Fruit fly (Drosophila melanogaster) whole organism, pupa: ENCODE data around the gene Papst2.

Experiments
- CG10348 ChIP-seq: fragments of 200-800 bp; sonication (Bioruptor generic); IDR thresholded peaks from 2 replicates; pipeline ENCODE4 v1.3.6; 2022; ENCODE audit warnings: missing biosample characterization, missing genetic modification characterization
- CG12605 ChIP-seq: fragments of 200-800 bp; sonication (Bioruptor generic); IDR thresholded peaks from 2 replicates; pipeline ENCODE4 v1.3.6; 2022; ENCODE audit warnings: missing biosample characterization, missing genetic modification characterization
- CG13204 ChIP-seq: fragments of 200-800 bp; sonication (Bioruptor generic); optimal IDR thresholded peaks from 2 replicates; lab custom pipeline; 2018; ENCODE audit warnings: missing biosample characterization, mild to moderate bottlenecking, missing genetic modification characterization, moderate library complexity
- CG14655 ChIP-seq: fragments of 200-800 bp; sonication (Bioruptor generic); optimal IDR thresholded peaks from 3 replicates; lab custom pipeline; 2017; ENCODE audit warnings: mild to moderate bottlenecking, missing biosample characterization, missing genetic modification reagents, missing genetic modification characterization
- CG15710 ChIP-seq: fragments of 200-800 bp; sonication (Bioruptor generic); optimal IDR thresholded peaks from 2 replicates; lab custom pipeline; 2018; ENCODE audit warnings: missing biosample characterization, mild to moderate bottlenecking, missing genetic modification characterization, moderate library complexity
- CG17806 ChIP-seq: fragments of 200-800 bp; sonication (Bioruptor generic); optimal IDR thresholded peaks from 2 replicates; lab custom pipeline; 2018; ENCODE audit warnings: missing biosample characterization, mild to moderate bottlenecking, missing genetic modification characterization, moderate library complexity
- CG32121 ChIP-seq: fragments of 200-800 bp; sonication (Bioruptor generic); IDR thresholded peaks from 2 replicates; pipeline ENCODE4 v1.3.6; 2022; ENCODE audit warnings: missing biosample characterization, missing genetic modification characterization
- CG34367 ChIP-seq: fragments of 200-800 bp; sonication (Bioruptor generic); optimal IDR thresholded peaks from 2 replicates; lab custom pipeline; 2018; ENCODE audit warnings: missing biosample characterization, mild to moderate bottlenecking, missing genetic modification characterization
- CG4496 ChIP-seq: fragments of 200-800 bp; sonication (Bioruptor generic); IDR thresholded peaks from 3 replicates; pipeline ENCODE4 v1.3.6; 2022; ENCODE audit warnings: missing biosample characterization, missing genetic modification characterization
- CG8159 ChIP-seq: fragments of 200-800 bp; sonication (Bioruptor generic); optimal IDR thresholded peaks from 3 replicates; lab custom pipeline; 2018; ENCODE audit warnings: missing biosample characterization, mild to moderate bottlenecking, missing genetic modification characterization, moderate library complexity
- CG8301 ChIP-seq: fragments of 200-800 bp; sonication (Bioruptor generic); optimal IDR thresholded peaks from 2 replicates; lab custom pipeline; 2018; ENCODE audit warnings: missing biosample characterization, mild to moderate bottlenecking, missing genetic modification characterization
- CG9948 ChIP-seq: fragments of 200-800 bp; sonication (Bioruptor generic); optimal IDR thresholded peaks from 2 replicates; lab custom pipeline; 2018; ENCODE audit warnings: missing biosample characterization, mild to moderate bottlenecking, missing genetic modification characterization, moderate library complexity
- D1 ChIP-seq: fragments of 200-800 bp; sonication (Bioruptor generic); optimal IDR thresholded peaks from 2 replicates; lab custom pipeline; 2018; ENCODE audit warnings: missing biosample characterization, mild to moderate bottlenecking, missing genetic modification characterization, moderate library complexity
- EcR ChIP-seq: fragments of 200-800 bp; sonication (Bioruptor generic); optimal IDR thresholded peaks from 3 replicates; lab custom pipeline; 2019; ENCODE audit warnings: missing biosample characterization, missing genetic modification characterization, mild to moderate bottlenecking, moderate library complexity, missing genetic modification reagents
- Ets98B ChIP-seq: fragments of 200-800 bp; sonication (Bioruptor generic); IDR thresholded peaks from 2 replicates; pipeline ENCODE4 v1.3.6; 2022; ENCODE audit warnings: missing biosample characterization, missing genetic modification characterization
- Pif1A ChIP-seq: fragments of 200-800 bp; sonication (Bioruptor generic); optimal IDR thresholded peaks from 3 replicates; lab custom pipeline; 2016; ENCODE audit warnings: missing biosample characterization, missing genetic modification characterization
- Pif1B ChIP-seq: fragments of 200-800 bp; sonication (Bioruptor generic); optimal IDR thresholded peaks from 3 replicates; lab custom pipeline; 2016; ENCODE audit warnings: missing biosample characterization, missing genetic modification characterization
- Snoo ChIP-seq: fragments of 200-800 bp; sonication (Bioruptor generic); optimal IDR thresholded peaks from 3 replicates; lab custom pipeline; 2017; ENCODE audit warnings: missing biosample characterization, mild to moderate bottlenecking, missing genetic modification characterization, inconsistent platforms
- fd96Ca ChIP-seq: fragments of 200-800 bp; sonication (Bioruptor generic); IDR thresholded peaks from 3 replicates; pipeline ENCODE4 v1.3.6; 2022; ENCODE audit warnings: missing biosample characterization, missing genetic modification characterization
- gl ChIP-seq: fragments of 200-800 bp; sonication (Bioruptor generic); optimal IDR thresholded peaks from 2 replicates; lab custom pipeline; 2018; ENCODE audit warnings: missing biosample characterization, mild to moderate bottlenecking, missing genetic modification characterization
- rn ChIP-seq: fragments of 200-800 bp; sonication (Bioruptor generic); IDR thresholded peaks from 2 replicates; pipeline ENCODE4 v1.3.6; 2022; ENCODE audit warnings: missing biosample characterization, missing genetic modification characterization

Gene Papst2

DNA sequence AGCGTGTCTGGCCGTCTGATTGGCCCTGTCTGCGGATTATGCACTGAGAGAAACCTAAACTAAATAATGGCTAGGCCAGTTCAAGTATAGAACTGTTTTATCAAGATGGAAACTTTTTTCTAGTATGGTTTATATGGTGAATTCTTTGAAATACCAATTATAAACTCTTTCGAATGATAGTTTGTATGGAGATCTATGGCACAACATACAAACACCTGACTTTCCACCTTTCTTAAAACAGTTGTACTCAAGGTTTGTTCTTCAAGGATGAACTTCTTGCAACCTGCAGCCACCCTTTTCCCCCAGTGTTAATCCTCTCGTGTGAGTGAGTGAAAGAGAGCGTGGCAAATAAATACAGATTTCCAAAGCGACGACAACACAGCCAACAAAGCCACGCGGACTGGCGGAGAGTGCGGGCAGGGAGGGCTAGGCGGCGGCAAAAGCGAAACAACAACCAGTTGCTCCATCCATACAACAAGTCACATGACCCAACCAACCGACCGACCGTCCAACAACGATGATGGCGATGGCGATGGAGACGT lies 38.3 kb upstream of the Papst2 start:
- peak; percentile 92 for TF ChIP-seq CG17806
- TF ChIP-seq gl (tag; lab: Kevin White, UChicago), result peak; percentile 70
- TF ChIP-seq CG15710 (tag; lab: Kevin White, UChicago), result peak; percentile 96
- TF ChIP-seq EcR (GFP tag; lab: Kevin White, UChicago), result peak; percentile 76
- peak; percentile 85 for TF ChIP-seq CG9948
- peak; percentile 90 for TF ChIP-seq CG13204 (GFP tag; lab: Kevin White, UChicago)
- peak; percentile 85 for TF ChIP-seq fd96Ca (GFP tag; lab: Robert Waterston, UW)
- peak; percentile 84 for TF ChIP-seq Pif1A (GFP tag; lab: Kevin White, UChicago)
- TF ChIP-seq D1 (tag; lab: Kevin White, UChicago), result peak; percentile 71
- peak; percentile 71 for TF ChIP-seq Ets98B
- TF ChIP-seq Pif1B, result peak; percentile 84
- peak; percentile 97 for TF ChIP-seq CG8159 (tag; lab: Kevin White, UChicago)
- peak; percentile 85 for TF ChIP-seq CG32121
- TF ChIP-seq CG8301, result peak; percentile 85
- peak; percentile 89 for TF ChIP-seq CG14655 (GFP tag; lab: Kevin White, UChicago)
- peak; percentile 84 for TF ChIP-seq Snoo (tag; lab: Kevin White, UChicago)
- 0 out of 2 replicates have a peak, but pooled peaks have one; percentile 38 for TF ChIP-seq CG12605
- TF ChIP-seq CG10348, result peak; percentile 75
- peak; percentile 88 for TF ChIP-seq CG4496
- peak; percentile 93 for TF ChIP-seq CG34367
- peak; percentile 76 for TF ChIP-seq rn (GFP tag; lab: Robert Waterston, UW)
- TF ChIP-seq, all 21 proteins: peak for 21

DNA sequence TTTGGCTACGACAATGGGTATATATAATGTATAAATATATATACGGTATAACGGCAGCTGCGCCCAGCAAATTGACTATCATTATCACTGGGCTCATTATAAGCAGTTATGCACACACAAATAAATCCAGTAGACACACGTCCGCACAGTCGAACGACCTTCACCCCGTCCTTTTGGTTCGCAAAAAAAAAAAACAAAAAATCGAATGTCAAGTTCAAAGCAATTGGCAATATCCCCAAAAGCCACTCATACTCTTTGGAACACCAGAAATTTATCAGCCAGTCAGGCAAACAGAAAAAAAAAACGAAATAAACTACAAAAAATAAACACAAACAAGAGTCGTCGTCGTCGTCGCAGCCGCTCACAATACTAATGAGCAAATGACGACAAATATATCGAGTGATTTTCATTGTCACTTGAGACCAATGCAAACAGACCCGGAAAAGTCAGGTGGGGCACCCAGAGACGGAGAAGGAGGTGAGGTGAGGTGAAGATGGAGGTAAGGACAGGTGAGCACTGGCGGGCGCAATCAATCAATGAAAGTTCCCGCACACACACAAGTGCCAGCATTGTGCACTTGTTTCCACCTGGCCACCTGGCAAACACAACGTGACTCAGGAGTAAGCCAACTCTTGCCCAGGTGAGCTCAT lies 37.7 kb upstream of the Papst2 start:
- TF ChIP-seq EcR (GFP tag; lab: Kevin White, UChicago) (peak; percentile 37), CG17806 (peak; percentile 17), CG4496 (peak; percentile 24; the same call in 1 of the 3 replicates), CG10348 (0 out of 2 replicates have a peak, but pooled peaks have one; percentile 20), CG15710 (tag; lab: Kevin White, UChicago) (peak; percentile 30), CG13204 (GFP tag; lab: Kevin White, UChicago) (no peak), fd96Ca (GFP tag; lab: Robert Waterston, UW) (0 out of 3 replicates have a peak, but pooled peaks have one; percentile 64), CG34367 (no peak), CG12605 (no peak), Pif1A (GFP tag; lab: Kevin White, UChicago) (peak; percentile 46)
- TF ChIP-seq, all 21 proteins: peak for 7

DNA sequence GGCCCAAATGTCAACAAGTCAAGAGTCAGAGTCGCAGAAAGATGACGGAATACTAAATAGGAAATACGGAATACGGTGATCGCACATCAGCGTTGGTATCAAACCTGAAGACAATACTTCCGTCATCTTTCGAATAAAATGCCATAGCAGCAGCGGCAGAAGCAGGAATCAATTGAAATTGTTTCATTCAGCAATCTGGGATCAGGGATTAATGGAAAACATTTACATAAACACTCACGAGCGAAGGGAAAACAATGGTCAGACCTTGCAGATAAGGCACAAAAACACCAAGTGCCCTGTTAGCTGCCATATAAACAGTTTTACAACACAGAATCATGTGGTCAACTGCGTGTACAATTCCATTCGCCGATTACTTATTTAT lies 37.2 kb upstream of the Papst2 start:
- TF ChIP-seq CG12605 (no peak), D1 (tag; lab: Kevin White, UChicago) (no peak), fd96Ca (GFP tag; lab: Robert Waterston, UW) (no peak), CG17806 (no peak), Snoo (tag; lab: Kevin White, UChicago) (no peak), Pif1B (no peak), CG4496 (no peak), CG9948 (no peak), CG15710 (tag; lab: Kevin White, UChicago) (no peak), Ets98B (no peak), Pif1A (GFP tag; lab: Kevin White, UChicago) (no peak), EcR (GFP tag; lab: Kevin White, UChicago) (no peak), CG8301 (no peak), CG32121 (no peak), CG8159 (tag; lab: Kevin White, UChicago) (no peak), CG10348 (no peak), rn (GFP tag; lab: Robert Waterston, UW) (no peak), CG13204 (GFP tag; lab: Kevin White, UChicago) (no peak), CG14655 (GFP tag; lab: Kevin White, UChicago) (no peak), gl (tag; lab: Kevin White, UChicago) (no peak)

DNA sequence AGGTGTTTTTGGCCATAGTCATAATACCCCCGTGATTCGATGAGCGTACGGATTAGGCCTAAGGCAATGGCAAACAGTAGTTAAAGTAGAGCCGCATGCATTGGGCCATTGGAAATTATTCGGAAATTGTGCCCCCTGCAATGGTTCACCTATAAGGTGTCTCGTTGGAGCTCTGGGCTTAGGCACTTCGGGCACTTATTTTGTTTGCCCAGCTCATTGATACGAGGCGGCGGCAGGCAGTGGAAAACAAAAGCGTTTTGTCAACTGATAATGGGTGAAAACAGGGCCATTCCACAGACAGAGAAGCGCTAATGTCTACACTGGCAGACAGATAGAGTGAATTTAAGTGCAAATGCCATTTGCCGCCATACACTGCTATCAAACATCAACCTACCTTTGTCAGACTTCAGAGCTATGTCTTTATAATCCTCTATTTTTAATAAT lies 36.3 kb upstream of the Papst2 start:
- TF ChIP-seq CG13204 (GFP tag; lab: Kevin White, UChicago) (no peak), EcR (GFP tag; lab: Kevin White, UChicago) (no peak), CG8301 (no peak), CG10348 (no peak), Snoo (tag; lab: Kevin White, UChicago) (no peak), CG14655 (GFP tag; lab: Kevin White, UChicago) (no peak), CG12605 (no peak), CG9948 (no peak), CG32121 (0 out of 2 replicates have a peak, but pooled peaks have one; percentile 9), CG15710 (tag; lab: Kevin White, UChicago) (no peak), CG4496 (peak; percentile 63; the same call in 2 of the 3 replicates), gl (tag; lab: Kevin White, UChicago) (no peak), rn (GFP tag; lab: Robert Waterston, UW) (no peak), Pif1B (no peak), CG8159 (tag; lab: Kevin White, UChicago) (no peak), D1 (tag; lab: Kevin White, UChicago) (no peak)

dm6 chr3L:17007041-17007471 lies 35.5 kb upstream of the Papst2 start:
- TF ChIP-seq D1 (tag; lab: Kevin White, UChicago) (no peak), fd96Ca (GFP tag; lab: Robert Waterston, UW) (peak; percentile 65), CG9948 (peak; percentile 52), CG13204 (GFP tag; lab: Kevin White, UChicago) (peak; percentile 56), CG14655 (GFP tag; lab: Kevin White, UChicago) (peak; percentile 50), CG15710 (tag; lab: Kevin White, UChicago) (peak; percentile 60), CG4496 (peak; percentile 64), CG32121 (no peak), CG34367 (peak; percentile 40), EcR (GFP tag; lab: Kevin White, UChicago) (peak; percentile 60), Pif1B (peak; percentile 55), rn (GFP tag; lab: Robert Waterston, UW) (no peak), gl (tag; lab: Kevin White, UChicago) (no peak), CG8159 (tag; lab: Kevin White, UChicago) (peak; percentile 56), CG12605 (peak; percentile 17; the same call in 1 of the 2 replicates), CG17806 (peak; percentile 57), Ets98B (peak; percentile 72), CG8301 (peak; percentile 44), Snoo (tag; lab: Kevin White, UChicago) (peak; percentile 49), CG10348 (0 out of 2 replicates have a peak, but pooled peaks have one; percentile 28), Pif1A (GFP tag; lab: Kevin White, UChicago) (peak; percentile 24)
